Worm (Caenorhabditis elegans) whole organism, L2 larva: ENCODE data around the gene C14B1.2.

Experiments used
- F13H6.1 ChIP-seq: sonication (generic microtip); optimal IDR thresholded peaks from 2 replicates; lab custom pipeline; 2016; ENCODE audit warnings: missing genetic modification characterization, missing compliant biosample characterization
- ZK546.5 ChIP-seq: sonication (generic microtip); optimal IDR thresholded peaks from 2 replicates; lab custom pipeline; 2017; ENCODE audit warnings: missing biosample characterization, missing genetic modification characterization
- egl-27 ChIP-seq: sonication (generic microtip); optimal IDR thresholded peaks from 3 replicates; lab custom pipeline; 2017; ENCODE audit warnings: missing biosample characterization, missing genetic modification reagents, missing genetic modification characterization
- gmeb-1 ChIP-seq: fragments of 150-350 bp; optimal IDR thresholded peaks from 2 replicates; lab custom pipeline; 2014; ENCODE audit warnings: missing biosample characterization, missing genetic modification characterization
- lin-39 ChIP-seq: fragments of 150-350 bp; optimal IDR thresholded peaks from 2 replicates; lab custom pipeline; 2014; ENCODE audit warnings: missing biosample characterization, missing genetic modification reagents, missing genetic modification characterization
- lsy-2 ChIP-seq, 2 experiments: fragments of 150-350 bp in 1 of 2; sonication (generic microtip) in 1 of 2; optimal IDR thresholded peaks; 2 replicates each; lab custom pipeline; 2014 to 2017; ENCODE audit warnings: missing biosample characterization in 2 of 2, missing genetic modification characterization in 2 of 2
- mdl-1 ChIP-seq, 2 experiments: fragments of 150-350 bp in 1 of 2; sonication (generic microtip) in 1 of 2; optimal IDR thresholded peaks; 2 replicates each; lab custom pipeline; 2017; ENCODE audit warnings: missing biosample characterization in 2 of 2, missing genetic modification characterization in 2 of 2
- nhr-237 ChIP-seq: fragments of 150-350 bp; optimal IDR thresholded peaks from 2 replicates; lab custom pipeline; 2014; ENCODE audit warnings: missing biosample characterization, missing genetic modification characterization
- nhr-25 ChIP-seq: fragments of 150-350 bp; sonication (generic microtip); optimal IDR thresholded peaks from 3 replicates; lab custom pipeline; 2014; ENCODE audit warnings: missing biosample characterization, missing genetic modification characterization
- sma-9 ChIP-seq, 2 experiments: fragments of 150-350 bp in 1 of 2; sonication (generic microtip) in 1 of 2; optimal IDR thresholded peaks; 2 replicates each; lab custom pipeline; 2014 to 2016; ENCODE audit warnings: missing genetic modification characterization in 2 of 2, mild to moderate bottlenecking in 1 of 2, missing biosample characterization in 1 of 2, missing compliant biosample characterization in 1 of 2, missing genetic modification reagents in 1 of 2, moderate library complexity in 1 of 2
- unc-55 ChIP-seq: fragments of 150-350 bp; sonication (generic microtip); optimal IDR thresholded peaks from 3 replicates; lab custom pipeline; 2014; ENCODE audit warnings: missing biosample characterization, missing genetic modification reagents, missing genetic modification characterization
- ztf-11 ChIP-seq: sonication (generic microtip); optimal IDR thresholded peaks from 2 replicates; lab custom pipeline; 2017; ENCODE audit warnings: missing biosample characterization, missing genetic modification characterization
- ztf-4 ChIP-seq: fragments of 150-350 bp; optimal IDR thresholded peaks from 2 replicates; lab custom pipeline; 2014; ENCODE audit warnings: missing biosample characterization, missing genetic modification characterization

ce11 chrIII:3716073-3716659 lies 14.1 kb downstream of the C14B1.2 start:
- TF ChIP-seq sma-9 (GFP tag; optimal IDR thresholded peaks at IDR 0.05; lab: Kevin White, UChicago) (no peak), sma-9 (tag; optimal IDR thresholded peaks at IDR 0.05; lab: Kevin White, UChicago) (no peak), lin-39 (tag; lab: Kevin White, UChicago) (no peak), ztf-4 (tag; lab: Kevin White, UChicago) (no peak), egl-27 (tag; lab: Kevin White, UChicago) (no peak), F13H6.1 (tag; lab: Kevin White, UChicago) (no peak), nhr-237 (no peak), mdl-1 (tag; optimal IDR thresholded peaks at IDR 0.05; lab: Kevin White, UChicago) (no peak), nhr-25 (tag; lab: Kevin White, UChicago) (no peak), gmeb-1 (tag; lab: Kevin White, UChicago) (no peak), ZK546.5 (tag; lab: Kevin White, UChicago) (no peak), unc-55 (no peak), lsy-2 (tag; optimal IDR thresholded peaks at IDR 0.05; lab: Kevin White, UChicago) (no peak), ztf-11 (tag; lab: Kevin White, UChicago) (no peak)
